Worm (Caenorhabditis elegans): ENCODE measurements around the gene C27C12.3.

ce11 chrX:14872817-14873469, 7.3 kb upstream of the C27C12.3 start, which contains the start of gene F31F6.3:
- no peak for TF ChIP-seq nhr-76 (tag; optimal IDR thresholded peaks at IDR 0.05)
- no peak for TF ChIP-seq nhr-28 (tag; optimal IDR thresholded peaks at IDR 0.05)
- no peak for TF ChIP-seq snpc-4 (tag; optimal IDR thresholded peaks at IDR 0.05)
